Fruit fly (Drosophila melanogaster) whole organism, prepupa: ENCODE measurements around the gene CG14435.

Source experiments
- CG10631 ChIP-seq: fragments of 200-800 bp; sonication (Bioruptor generic); optimal IDR thresholded peaks from 2 replicates; lab custom pipeline; 2016; ENCODE audit warnings: missing biosample characterization, missing genetic modification characterization
- CG10669 ChIP-seq: fragments of 200-800 bp; sonication (Bioruptor generic); optimal IDR thresholded peaks from 3 replicates; lab custom pipeline; 2018; ENCODE audit warnings: missing biosample characterization, mild to moderate bottlenecking, missing genetic modification characterization, moderate library complexity
- CG11294 ChIP-seq: fragments of 200-800 bp; sonication (Bioruptor generic); IDR thresholded peaks from 2 replicates; pipeline ENCODE4 v1.3.6; 2022; ENCODE audit warnings: missing biosample characterization, missing genetic modification characterization
- CG11762 ChIP-seq: fragments of 200-800 bp; sonication (Bioruptor generic); optimal IDR thresholded peaks from 3 replicates; lab custom pipeline; 2016; ENCODE audit warnings: missing biosample characterization, missing genetic modification characterization; ENCODE audit not compliant: insufficient read depth
- CG1621 ChIP-seq: fragments of 200-800 bp; sonication (Bioruptor generic); optimal IDR thresholded peaks from 3 replicates; lab custom pipeline; 2018; ENCODE audit warnings: missing biosample characterization, mild to moderate bottlenecking, missing genetic modification characterization
- CG16779 ChIP-seq: fragments of 200-800 bp; sonication (Bioruptor generic); optimal IDR thresholded peaks from 3 replicates; lab custom pipeline; 2017; ENCODE audit warnings: missing biosample characterization, mild to moderate bottlenecking, missing genetic modification characterization
- CG31627 ChIP-seq: fragments of 200-800 bp; sonication (Bioruptor generic); optimal IDR thresholded peaks from 3 replicates; lab custom pipeline; 2016; ENCODE audit warnings: missing biosample characterization, missing genetic modification characterization
- CG4318 ChIP-seq: fragments of 200-800 bp; sonication (Bioruptor generic); optimal IDR thresholded peaks from 3 replicates; lab custom pipeline; 2017; ENCODE audit warnings: missing biosample characterization, mild to moderate bottlenecking, missing genetic modification characterization
- CG6163 ChIP-seq: fragments of 200-800 bp; sonication (Bioruptor generic); IDR thresholded peaks from 3 replicates; pipeline ENCODE4 v1.3.6; 2022; ENCODE audit warnings: missing biosample characterization, missing genetic modification characterization
- CG6808 ChIP-seq: fragments of 200-800 bp; sonication (Bioruptor generic); optimal IDR thresholded peaks from 3 replicates; lab custom pipeline; 2017; ENCODE audit warnings: missing biosample characterization, missing genetic modification characterization, mild to moderate bottlenecking, moderate library complexity, missing genetic modification reagents
- CG7368 ChIP-seq: fragments of 200-800 bp; sonication (Bioruptor generic); optimal IDR thresholded peaks from 3 replicates; lab custom pipeline; 2016; ENCODE audit warnings: missing biosample characterization, missing genetic modification characterization
- CG8119 ChIP-seq: fragments of 200-800 bp; sonication (Bioruptor generic); IDR thresholded peaks from 3 replicates; pipeline ENCODE4 v1.3.6; 2022; ENCODE audit warnings: missing biosample characterization, missing genetic modification characterization
- CG8319 ChIP-seq: fragments of 200-800 bp; sonication (Bioruptor generic); optimal IDR thresholded peaks from 3 replicates; lab custom pipeline; 2016; ENCODE audit warnings: missing biosample characterization, missing genetic modification characterization
- CG9139 ChIP-seq: fragments of 200-800 bp; sonication (Bioruptor generic); optimal IDR thresholded peaks from 3 replicates; lab custom pipeline; 2017; ENCODE audit warnings: missing biosample characterization, mild to moderate bottlenecking, missing genetic modification characterization
- Eip75B ChIP-seq: fragments of 200-800 bp; sonication (Bioruptor generic); optimal IDR thresholded peaks from 3 replicates; lab custom pipeline; 2016; ENCODE audit warnings: missing biosample characterization, missing genetic modification characterization
- Eip78C ChIP-seq: fragments of 200-800 bp; sonication (Bioruptor generic); peaks from one replicate; lab custom pipeline; 2016; ENCODE audit warnings: missing biosample characterization, missing genetic modification characterization
- Eip93F ChIP-seq: fragments of 200-800 bp; sonication (Bioruptor generic); optimal IDR thresholded peaks from 2 replicates; lab custom pipeline; 2016; ENCODE audit warnings: missing biosample characterization, mild to moderate bottlenecking, missing genetic modification characterization
- Gug ChIP-seq: fragments of 200-800 bp; sonication (Bioruptor generic); IDR thresholded peaks from 2 replicates; pipeline ENCODE4 v1.3.6; 2022; ENCODE audit warnings: missing biosample characterization, missing genetic modification characterization
- Hr38 ChIP-seq: sonication (Bioruptor generic); optimal IDR thresholded peaks from 2 replicates; lab custom pipeline; 2016; ENCODE audit warnings: missing biosample characterization, missing genetic modification characterization
- OdsH ChIP-seq: fragments of 200-800 bp; sonication (Bioruptor generic); optimal IDR thresholded peaks from 3 replicates; lab custom pipeline; 2016; ENCODE audit warnings: missing biosample characterization, missing genetic modification characterization
- Smox ChIP-seq: fragments of 200-800 bp; sonication (Bioruptor generic); optimal IDR thresholded peaks from 3 replicates; lab custom pipeline; 2016; ENCODE audit warnings: missing biosample characterization, missing genetic modification characterization
- Sox14 ChIP-seq: fragments of 200-800 bp; sonication (Bioruptor generic); optimal IDR thresholded peaks from 3 replicates; lab custom pipeline; 2016; ENCODE audit warnings: missing biosample characterization, missing genetic modification characterization
- acj6 ChIP-seq: fragments of 200-800 bp; sonication (Bioruptor generic); optimal IDR thresholded peaks from 3 replicates; lab custom pipeline; 2016; ENCODE audit warnings: missing biosample characterization, missing genetic modification characterization
- dac ChIP-seq: fragments of 200-800 bp; sonication (Bioruptor generic); optimal IDR thresholded peaks from 2 replicates; lab custom pipeline; 2017; ENCODE audit warnings: missing biosample characterization, mild to moderate bottlenecking, missing genetic modification characterization
- fkh ChIP-seq: fragments of 200-800 bp; sonication (Bioruptor generic); optimal IDR thresholded peaks from 3 replicates; lab custom pipeline; 2017; ENCODE audit warnings: missing biosample characterization, mild to moderate bottlenecking, missing genetic modification characterization, moderate library complexity
- lz ChIP-seq: fragments of 200-800 bp; sonication (Bioruptor generic); optimal IDR thresholded peaks from 3 replicates; lab custom pipeline; 2016; ENCODE audit warnings: missing biosample characterization, missing genetic modification characterization
- net ChIP-seq: fragments of 200-800 bp; sonication (Bioruptor generic); optimal IDR thresholded peaks from 3 replicates; lab custom pipeline; 2016; ENCODE audit warnings: missing biosample characterization, missing genetic modification characterization
- pdm3 ChIP-seq: fragments of 200-800 bp; sonication (Bioruptor generic); optimal IDR thresholded peaks from 3 replicates; lab custom pipeline; 2016; ENCODE audit warnings: missing biosample characterization, missing genetic modification characterization
- spab ChIP-seq: fragments of 200-800 bp; sonication (Bioruptor generic); optimal IDR thresholded peaks from 2 replicates; lab custom pipeline; 2017; ENCODE audit warnings: missing biosample characterization, mild to moderate bottlenecking, missing genetic modification characterization, missing genetic modification reagents
- svp ChIP-seq: fragments of 200-800 bp; sonication (Bioruptor generic); peaks from one replicate; lab custom pipeline; 2016; ENCODE audit warnings: missing biosample characterization, missing genetic modification characterization

CG14435 gene

DNA sequence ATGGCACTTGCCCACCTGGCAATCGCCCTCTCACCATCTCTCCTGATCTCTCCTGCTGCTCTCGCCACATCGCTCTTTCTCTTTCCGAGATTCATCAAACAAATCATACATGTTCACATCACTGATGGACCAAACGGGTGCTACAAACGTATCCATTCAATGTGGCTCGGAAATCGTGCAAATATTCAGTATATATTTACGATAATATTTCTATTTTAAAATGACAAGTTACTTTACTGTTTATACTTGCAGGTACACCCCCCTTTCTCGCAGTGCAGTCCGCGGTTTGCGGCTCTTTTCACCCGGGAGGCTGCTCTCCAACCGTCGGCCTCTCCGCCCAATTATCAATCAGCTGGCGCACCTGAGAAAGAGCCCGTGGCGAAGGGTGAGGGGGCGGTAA, 52.2 kb downstream of the CG14435 start (continued):
- no peak for TF ChIP-seq Smox (GFP tag; lab: Kevin White, UChicago)
- peak; percentile 70; the same call in 1 of the 2 replicates for TF ChIP-seq CG11294
- TF ChIP-seq CG7368 (GFP tag; lab: Kevin White, UChicago), result peak; percentile 48
- peak; percentile 75 for TF ChIP-seq OdsH (GFP tag; lab: Kevin White, UChicago)
- TF ChIP-seq CG6163 (GFP tag; lab: Robert Waterston, UW), result peak; percentile 90
- TF ChIP-seq Sox14, result peak; percentile 60
- no peak for TF ChIP-seq CG4318
- peak; percentile 69 for TF ChIP-seq lz (GFP tag; lab: Kevin White, UChicago)
- peak; percentile 87 for TF ChIP-seq dac (GFP tag; lab: Kevin White, UChicago)
- TF ChIP-seq spab (GFP tag; lab: Kevin White, UChicago), result no peak
- peak; percentile 47 for TF ChIP-seq CG16779
- TF ChIP-seq CG31627, result peak; percentile 71
- TF ChIP-seq Eip93F (GFP tag; lab: Kevin White, UChicago), result peak; percentile 73
- TF ChIP-seq CG10631 (GFP tag; lab: Kevin White, UChicago), result no peak
- TF ChIP-seq pdm3 (GFP tag; lab: Kevin White, UChicago), result no peak
- peak; percentile 67 for TF ChIP-seq acj6
- no peak for TF ChIP-seq CG6808 (GFP tag; lab: Kevin White, UChicago)
- peak; percentile 31 for TF ChIP-seq CG1621 (tag; lab: Kevin White, UChicago)
- peak; percentile 92 for TF ChIP-seq CG8119 (GFP tag; lab: Robert Waterston, UW)
- no peak for TF ChIP-seq fkh (GFP tag; lab: Kevin White, UChicago)
- no peak for TF ChIP-seq CG9139 (GFP tag; lab: Kevin White, UChicago)
- TF ChIP-seq CG10669 (GFP tag; lab: Kevin White, UChicago), result no peak
- no peak for TF ChIP-seq Hr38 (GFP tag; lab: Kevin White, UChicago)
- TF ChIP-seq Gug (GFP tag; lab: Robert Waterston, UW), result peak; percentile 74
- peak; percentile 35 for TF ChIP-seq CG8319 (GFP tag; lab: Kevin White, UChicago)
- TF ChIP-seq net (GFP tag; lab: Kevin White, UChicago), result peak; percentile 70
- peak; percentile 64 for TF ChIP-seq Eip75B (GFP tag; lab: Kevin White, UChicago)
- TF ChIP-seq, all 60 proteins: peak for 42

DNA sequence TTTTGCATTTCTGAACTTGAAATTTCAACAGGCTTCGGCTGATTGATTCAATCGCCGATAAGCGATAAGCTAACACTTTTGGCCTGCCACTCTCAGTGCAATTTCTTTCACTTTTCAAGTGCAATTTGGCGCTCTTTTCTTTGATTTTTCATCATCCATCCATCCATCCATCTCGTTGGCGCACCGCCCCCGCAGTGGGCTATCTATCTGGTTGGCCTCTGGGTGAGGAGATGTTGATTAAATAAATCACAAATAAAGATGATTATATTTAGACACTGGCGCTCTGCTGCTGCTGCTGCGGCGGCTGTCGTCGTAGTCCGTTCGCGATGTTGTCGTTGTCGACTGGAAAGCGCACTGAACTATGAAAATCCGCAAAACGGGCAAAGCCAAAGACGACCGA, 52.8 kb downstream of the CG14435 start:
- TF ChIP-seq Eip78C (GFP tag; lab: Kevin White, UChicago) (peak; percentile 37), svp (GFP tag; lab: Kevin White, UChicago) (peak; percentile 97), CG11762 (GFP tag; lab: Kevin White, UChicago) (no peak)
- TF ChIP-seq, all 60 proteins: peak for 2
